Worm (Caenorhabditis elegans): Measurements from ENCODE around the gene T10B5.4.

The T10B5.4 gene

DNA sequence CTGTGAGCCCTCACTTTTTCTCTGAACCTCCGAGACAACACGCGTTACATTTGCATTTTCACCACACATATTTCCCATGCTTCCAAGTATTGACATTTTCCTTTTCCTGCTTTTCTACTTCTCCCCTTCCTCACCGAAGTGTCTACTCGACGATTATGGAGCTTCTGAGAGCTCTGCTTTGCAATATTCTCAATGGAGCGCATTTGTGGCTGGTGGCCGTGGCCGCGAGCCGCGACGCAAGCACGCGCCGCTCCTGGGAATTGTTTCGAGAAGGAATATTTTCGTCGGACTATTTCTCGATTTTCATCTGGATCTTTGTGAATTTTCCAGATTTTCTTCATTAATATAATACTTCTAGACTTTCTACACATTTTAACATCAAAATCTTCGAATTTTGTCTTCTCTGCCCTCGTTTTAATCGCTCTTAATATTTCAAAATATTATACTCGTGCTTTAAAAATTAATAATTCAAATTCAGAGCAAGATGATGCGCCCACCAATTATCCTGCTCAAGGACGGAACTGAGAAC is at the start of gene T10B5.4, which contains the start of gene cct-7 (continued):
- peak; percentile 88 for TF ChIP-seq ceh-2 (tag; optimal IDR thresholded peaks at IDR 0.05)
- no peak for TF ChIP-seq ztf-16 (tag; optimal IDR thresholded peaks at IDR 0.05)
- peak; percentile 63 for TF ChIP-seq fkh-10 (GFP tag; optimal IDR thresholded peaks at IDR 0.05)
- no peak for TF ChIP-seq T23F11.4 (GFP tag; optimal IDR thresholded peaks at IDR 0.05)
- TF ChIP-seq C08G9.2 (tag; optimal IDR thresholded peaks at IDR 0.05), result peak; percentile 78
- peak; percentile 86 for TF ChIP-seq ceh-48 (tag; optimal IDR thresholded peaks at IDR 0.05)
- peak; percentile 58 for TF ChIP-seq dve-1 (tag; optimal IDR thresholded peaks at IDR 0.05)
- no peak for TF ChIP-seq npax-4 (tag; optimal IDR thresholded peaks at IDR 0.05)
- TF ChIP-seq elt-4 (tag; optimal IDR thresholded peaks at IDR 0.05), result no peak
- TF ChIP-seq pqm-1 (tag; optimal IDR thresholded peaks at IDR 0.05), result peak; percentile 55
- TF ChIP-seq zip-5 (tag; optimal IDR thresholded peaks at IDR 0.05), result peak; percentile 20
- TF ChIP-seq nfya-1 (tag; optimal IDR thresholded peaks at IDR 0.05), result peak; percentile 92
- no peak for TF ChIP-seq sox-2 (GFP tag; IDR thresholded peaks at IDR 0.05)
- peak; percentile 48 for TF ChIP-seq F13H6.1 (tag; optimal IDR thresholded peaks at IDR 0.05)
- TF ChIP-seq odd-2 (tag; optimal IDR thresholded peaks at IDR 0.05), result no peak
- peak; percentile 57 for TF ChIP-seq pax-1 (tag; optimal IDR thresholded peaks at IDR 0.05)

DNA sequence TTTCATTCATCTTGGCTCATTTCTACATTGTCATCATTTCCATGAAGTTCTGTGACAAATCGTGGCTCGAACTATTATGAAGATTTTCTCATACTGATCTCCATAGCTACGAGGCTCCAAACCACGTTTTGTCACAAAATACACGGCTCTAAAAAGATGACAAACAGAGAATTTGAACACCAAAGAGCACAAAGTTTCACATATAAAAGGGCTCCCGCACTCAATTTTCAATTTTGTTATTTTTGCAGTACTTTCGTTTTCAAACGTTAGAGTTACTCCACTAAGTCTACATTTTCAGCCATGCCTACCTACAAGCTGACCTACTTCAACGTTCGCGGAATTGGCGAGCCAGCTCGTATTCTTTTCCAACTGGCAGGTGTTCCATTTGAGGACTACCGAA is 49.7 kb upstream of the T10B5.4 start, which contains the start of gene gst-37:
Gene gst-37 (plus strand): TSS at position 301 of the 400 bp plus-strand sequence.
- no peak for TF ChIP-seq nhr-11 (tag; optimal IDR thresholded peaks at IDR 0.05)

DNA sequence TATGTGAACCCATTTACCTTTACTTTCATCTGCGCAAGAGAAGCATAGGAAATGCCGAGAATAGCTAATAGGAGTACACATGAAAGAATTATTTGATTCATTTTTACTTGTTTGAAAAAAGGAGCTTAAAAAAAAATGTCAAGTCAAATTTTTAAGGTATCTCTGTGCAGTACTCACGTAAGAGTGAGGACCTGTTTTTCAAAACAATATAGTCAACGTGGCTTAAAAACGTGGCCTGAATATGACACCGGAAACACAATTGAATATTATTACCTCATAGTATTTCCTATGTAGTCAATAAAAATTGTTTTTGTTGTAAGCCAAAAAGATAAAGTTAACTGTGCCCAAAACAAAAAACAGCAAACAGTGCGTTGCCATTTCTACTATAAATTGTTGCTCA is 48.5 kb upstream of the T10B5.4 start, which contains the start of gene Y32G9A.12:
Gene Y32G9A.12 (minus strand): TSS at position 101 of the 400 bp plus-strand sequence.
- TF ChIP-seq pha-4 (tag; optimal IDR thresholded peaks at IDR 0.05) (no peak), elt-4 (tag; optimal IDR thresholded peaks at IDR 0.05) (no peak), pax-1 (tag; optimal IDR thresholded peaks at IDR 0.05) (no peak), ceh-9 (tag; optimal IDR thresholded peaks at IDR 0.05) (no peak), hlh-8 (tag; optimal IDR thresholded peaks at IDR 0.05) (no peak), hlh-6 (tag; optimal IDR thresholded peaks at IDR 0.05) (no peak), ets-4 (tag; optimal IDR thresholded peaks at IDR 0.05) (no peak), tbx-2 (tag; optimal IDR thresholded peaks at IDR 0.05) (no peak), unc-42 (tag; optimal IDR thresholded peaks at IDR 0.05) (no peak)

DNA sequence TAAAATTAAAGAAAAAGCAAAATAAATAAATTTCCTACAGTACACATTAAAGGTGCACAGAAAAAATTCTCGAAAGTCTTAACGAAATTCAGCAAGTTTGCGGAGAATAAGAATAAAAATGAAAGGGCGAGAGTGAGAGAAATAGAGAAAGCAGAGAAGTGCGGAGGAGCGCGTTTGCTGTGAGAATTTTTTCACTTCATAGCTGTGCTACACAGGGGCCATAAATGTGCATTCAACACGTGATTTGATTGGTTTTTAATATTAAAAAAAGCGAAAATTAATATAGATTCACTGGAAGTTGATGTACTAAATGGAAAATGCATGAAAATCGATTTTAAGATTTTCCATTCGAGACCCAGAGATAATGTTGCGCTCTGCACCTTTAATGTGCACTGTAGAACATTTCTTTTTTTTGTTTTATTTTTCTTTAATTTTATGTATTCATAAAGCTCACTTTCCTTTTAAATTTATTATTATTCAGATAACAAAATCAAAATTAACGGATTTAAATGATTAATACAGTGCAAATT is 46.5 kb upstream of the T10B5.4 start, which contains the start of gene Y32G9A.2:
Gene Y32G9A.2 (plus strand): TSS at position 480 of the 530 bp plus-strand sequence.
- TF ChIP-seq tbx-7 (tag; optimal IDR thresholded peaks at IDR 0.05) (no peak), fkh-6 (tag; optimal IDR thresholded peaks at IDR 0.05) (no peak), ceh-31 (tag; optimal IDR thresholded peaks at IDR 0.05) (no peak), T23F11.4 (GFP tag; optimal IDR thresholded peaks at IDR 0.05) (no peak), sox-2 (GFP tag; IDR thresholded peaks at IDR 0.05) (no peak), pag-3 (tag; optimal IDR thresholded peaks at IDR 0.05; ENCODE audit: borderline replicate concordance) (no peak), eyg-1 (tag; optimal IDR thresholded peaks at IDR 0.05) (no peak), elt-2 (tag; optimal IDR thresholded peaks at IDR 0.05) (no peak), hlh-8 (tag; optimal IDR thresholded peaks at IDR 0.05) (no peak), elt-4 (tag; optimal IDR thresholded peaks at IDR 0.05) (no peak), pat-9 (tag; optimal IDR thresholded peaks at IDR 0.05) (no peak), hlh-13 (GFP tag; optimal IDR thresholded peaks at IDR 0.05) (no peak), Y22D7AL.16 (tag; optimal IDR thresholded peaks at IDR 0.05) (no peak), ceh-19 (GFP tag; optimal IDR thresholded peaks at IDR 0.05) (no peak), ceh-45 (GFP tag; IDR thresholded peaks at IDR 0.05) (no peak), pros-1 (tag; optimal IDR thresholded peaks at IDR 0.05) (no peak), ref-2 (tag; optimal IDR thresholded peaks at IDR 0.05) (no peak), pha-4 (tag; optimal IDR thresholded peaks at IDR 0.05) (no peak), ceh-6 (GFP tag; optimal IDR thresholded peaks at IDR 0.05) (no peak), che-1 (tag; optimal IDR thresholded peaks at IDR 0.05) (no peak)

All from whole organism, late embryonic.